Fruit fly (Drosophila melanogaster): ENCODE results near the gene Pdk1.

The Pdk1 gene

dm6 chr3L:159406-160084 lies 30.3 kb downstream of the Pdk1 start (continued):
- TF ChIP-seq CG11723 (GFP tag; optimal IDR thresholded peaks at IDR 0.05), result no peak

- TF ChIP-seq bsh (GFP tag; optimal IDR thresholded peaks at IDR 0.05) (no peak), Fer1 (GFP tag; optimal IDR thresholded peaks at IDR 0.05) (peak; percentile 22), chif (GFP tag; optimal IDR thresholded peaks at IDR 0.05) (no peak), CG15269 (tag; optimal IDR thresholded peaks at IDR 0.05) (peak; percentile 26), gro (GFP tag; optimal IDR thresholded peaks at IDR 0.05) (peak; percentile 61), CG17568 (GFP tag; optimal IDR thresholded peaks at IDR 0.05) (peak; percentile 19), Myb (GFP tag; optimal IDR thresholded peaks at IDR 0.05) (no peak), HmgD (GFP tag; optimal IDR thresholded peaks at IDR 0.05) (no peak), CG4617 (GFP tag; optimal IDR thresholded peaks at IDR 0.05; ENCODE audit: borderline replicate concordance) (no peak), eve (GFP tag; optimal IDR thresholded peaks at IDR 0.05) (peak in 1 of 2 experiments; percentile 79), HLHmδ (GFP tag; optimal IDR thresholded peaks at IDR 0.05) (peak; percentile 64), Eip74EF (GFP tag; optimal IDR thresholded peaks at IDR 0.05) (peak in 1 of 2 experiments; percentile 41), CG33557 (GFP tag; optimal IDR thresholded peaks at IDR 0.05) (peak; percentile 19), CG11085 (GFP tag; IDR thresholded peaks at IDR 0.05) (no peak), CG12744 (GFP tag; optimal IDR thresholded peaks at IDR 0.05) (no peak), Opbp (GFP tag; IDR thresholded peaks at IDR 0.05; ENCODE audit: partially characterized antibody) (0 out of 3 replicates have a peak, but pooled peaks have one; percentile 37), stwl (tag; optimal IDR thresholded peaks at IDR 0.05) (peak; percentile 27), CG34376 (GFP tag; optimal IDR thresholded peaks at IDR 0.05) (peak; percentile 78), CG10543 (GFP tag; optimal IDR thresholded peaks at IDR 0.05) (peak; percentile 50), cato (GFP tag; optimal IDR thresholded peaks at IDR 0.05; ENCODE audit: borderline replicate concordance) (no peak), B-H1 (GFP tag; IDR thresholded peaks at IDR 0.05) (no peak), C15 (GFP tag; IDR thresholded peaks at IDR 0.05) (no peak), dysf (GFP tag; IDR thresholded peaks at IDR 0.05) (no peak), Med (GFP tag) (peak; percentile 91), CG14860 (GFP tag; IDR thresholded peaks at IDR 0.05; ENCODE audit: partially characterized antibody) (no peak), zf30C (GFP tag; optimal IDR thresholded peaks at IDR 0.05) (peak; percentile 33), CG2712 (tag; optimal IDR thresholded peaks at IDR 0.05) (peak; percentile 2), CG12769 (tag; optimal IDR thresholded peaks at IDR 0.05) (peak; percentile 79), CG12299 (tag; optimal IDR thresholded peaks at IDR 0.05) (peak; percentile 35), B-H2 (GFP tag; optimal IDR thresholded peaks at IDR 0.05) (peak; percentile 38), NFAT (GFP tag; IDR thresholded peaks at IDR 0.05) (peak; percentile 36; the same call in 1 of the 2 replicates), Meics (GFP tag; optimal IDR thresholded peaks at IDR 0.05) (peak; percentile 8), ac (GFP tag; optimal IDR thresholded peaks at IDR 0.05) (no peak), nom (GFP tag; optimal IDR thresholded peaks at IDR 0.05) (peak; percentile 17), sens (GFP tag) (peak; percentile 22), emc (GFP tag; optimal IDR thresholded peaks at IDR 0.05) (no peak), Hand (GFP tag; optimal IDR thresholded peaks at IDR 0.05) (peak; percentile 23), Deaf1 (tag; optimal IDR thresholded peaks at IDR 0.05) (peak; percentile 91), Hmr (GFP tag; optimal IDR thresholded peaks at IDR 0.05) (peak; percentile 21), CG6765 (GFP tag; optimal IDR thresholded peaks at IDR 0.05) (peak; percentile 7), gsb (GFP tag; IDR thresholded peaks at IDR 0.05) (no peak), Neu2 (GFP tag; optimal IDR thresholded peaks at IDR 0.05; ENCODE audit: borderline replicate concordance) (no peak), CG1603 (tag; optimal IDR thresholded peaks at IDR 0.05) (peak; percentile 7), pros (GFP tag; optimal IDR thresholded peaks at IDR 0.05) (peak; percentile 29)
Observed at dm6 chr3L:160446-161094, 31.3 kb downstream of the Pdk1 start.

Data from whole organism, embryonic.